Fruit fly (Drosophila melanogaster) whole organism, embryonic: Measurements from ENCODE around the gene CG15155.

Experiments
- Ada2b ChIP-seq: fragments of 200-800 bp; sonication (Bioruptor generic); IDR thresholded peaks from 2 replicates; pipeline ENCODE4 v1.3.6; 2022; ENCODE audit warnings: missing biosample characterization, missing genetic modification characterization
- Atf6 ChIP-seq: fragments of 200-800 bp; sonication (Bioruptor generic); IDR thresholded peaks from 2 replicates; pipeline ENCODE4 v1.3.6; 2022; ENCODE audit warnings: missing biosample characterization, missing genetic modification characterization
- CG10147 ChIP-seq: fragments of 200-800 bp; sonication (Bioruptor generic); optimal IDR thresholded peaks from 2 replicates; lab custom pipeline; 2019; ENCODE audit warnings: missing biosample characterization, mild to moderate bottlenecking, missing genetic modification characterization, moderate library complexity
- CG1024 ChIP-seq: fragments of 200-800 bp; sonication (Bioruptor generic); IDR thresholded peaks from 2 replicates; pipeline ENCODE4 v1.3.6; 2022; ENCODE audit warnings: missing biosample characterization, missing genetic modification characterization
- CG10274 ChIP-seq: fragments of 200-800 bp; sonication (Bioruptor generic); optimal IDR thresholded peaks from 3 replicates; lab custom pipeline; 2017; ENCODE audit warnings: missing biosample characterization, mild to moderate bottlenecking, missing genetic modification characterization
- CG10321 ChIP-seq: fragments of 200-800 bp; sonication (Bioruptor generic); IDR thresholded peaks from 2 replicates; pipeline ENCODE4 v1.3.6; 2022; ENCODE audit warnings: missing biosample characterization, missing genetic modification characterization
- CG10654 ChIP-seq: fragments of 200-800 bp; sonication (Bioruptor generic); optimal IDR thresholded peaks from 2 replicates; lab custom pipeline; 2016; ENCODE audit warnings: missing biosample characterization, missing genetic modification characterization
- CG13296 ChIP-seq: fragments of 200-800 bp; sonication (Bioruptor generic); optimal IDR thresholded peaks from 3 replicates; lab custom pipeline; 2018; ENCODE audit warnings: missing biosample characterization, mild to moderate bottlenecking, missing genetic modification characterization
- CG17385 ChIP-seq: fragments of 200-800 bp; sonication (Bioruptor generic); optimal IDR thresholded peaks from 3 replicates; lab custom pipeline; 2018; ENCODE audit warnings: missing biosample characterization, mild to moderate bottlenecking, missing genetic modification characterization
- CG18476 ChIP-seq: fragments of 200-800 bp; sonication (Bioruptor generic); optimal IDR thresholded peaks from 2 replicates; lab custom pipeline; 2016; ENCODE audit warnings: missing biosample characterization, mild to moderate bottlenecking, missing genetic modification characterization
- CG18619 ChIP-seq: fragments of 200-800 bp; sonication (Bioruptor generic); optimal IDR thresholded peaks from 3 replicates; lab custom pipeline; 2017; ENCODE audit warnings: missing biosample characterization, mild to moderate bottlenecking, missing genetic modification characterization
- CG2129 ChIP-seq: fragments of 200-800 bp; sonication (Bioruptor generic); IDR thresholded peaks from 2 replicates; pipeline ENCODE4 v1.3.6; 2022; ENCODE audit warnings: missing biosample characterization, missing genetic modification characterization; ENCODE audit not compliant: partially characterized antibody
- CG31388 ChIP-seq: fragments of 200-800 bp; sonication (Bioruptor generic); optimal IDR thresholded peaks from 2 replicates; lab custom pipeline; 2016; ENCODE audit warnings: missing biosample characterization, missing genetic modification characterization
- CG32532 ChIP-seq: fragments of 200-800 bp; sonication (Bioruptor generic); IDR thresholded peaks from 2 replicates; pipeline ENCODE4 v1.3.6; 2022; ENCODE audit warnings: missing biosample characterization, missing genetic modification characterization
- CG5245 ChIP-seq: fragments of 200-800 bp; sonication (Bioruptor generic); optimal IDR thresholded peaks from 3 replicates; lab custom pipeline; 2016; ENCODE audit warnings: missing biosample characterization, missing genetic modification characterization
- CG6791 ChIP-seq: fragments of 200-800 bp; sonication (Bioruptor generic); IDR thresholded peaks from 3 replicates; pipeline ENCODE4 v1.3.6; 2022; ENCODE audit warnings: missing biosample characterization, missing genetic modification characterization; ENCODE audit not compliant: partially characterized antibody
- CG9932 ChIP-seq: fragments of 200-800 bp; sonication (Bioruptor generic); IDR thresholded peaks from 2 replicates; pipeline ENCODE4 v1.3.6; 2022; ENCODE audit warnings: missing biosample characterization, missing genetic modification characterization
- D ChIP-seq, 2 experiments: fragments of 200-800 bp in 1 of 2; fragments of >200 bp in 1 of 2; sonication (Bioruptor generic) in 1 of 2; optimal IDR thresholded peaks; 2 replicates in 1 of 2; 3 replicates in 1 of 2; lab custom pipeline; 2017; ENCODE audit warnings: mild to moderate bottlenecking in 1 of 2, missing biosample characterization in 1 of 2, missing genetic modification characterization in 1 of 2, missing genetic modification reagents in 1 of 2
- Gsc ChIP-seq: fragments of 200-800 bp; sonication (Bioruptor generic); IDR thresholded peaks from 2 replicates; pipeline ENCODE4 v1.3.6; 2022; ENCODE audit warnings: missing biosample characterization, missing genetic modification characterization
- HHEX ChIP-seq: fragments of 200-800 bp; sonication (Bioruptor generic); optimal IDR thresholded peaks from 3 replicates; lab custom pipeline; 2017; ENCODE audit warnings: missing biosample characterization, mild to moderate bottlenecking, missing genetic modification characterization, missing genetic modification reagents
- HLH54F ChIP-seq: fragments of 200-800 bp; sonication (Bioruptor generic); optimal IDR thresholded peaks from 3 replicates; lab custom pipeline; 2016; ENCODE audit warnings: missing biosample characterization, missing genetic modification characterization
- Meics ChIP-seq: fragments of 200-800 bp; sonication (Bioruptor generic); optimal IDR thresholded peaks from 2 replicates; lab custom pipeline; 2017; ENCODE audit warnings: missing biosample characterization, mild to moderate bottlenecking, missing genetic modification characterization
- Mes4 ChIP-seq: fragments of 200-800 bp; sonication (Bioruptor generic); optimal IDR thresholded peaks from 2 replicates; lab custom pipeline; 2016; ENCODE audit warnings: missing biosample characterization, missing genetic modification characterization
- Opbp ChIP-seq: fragments of 200-800 bp; sonication (Bioruptor generic); IDR thresholded peaks from 3 replicates; pipeline ENCODE4 v1.3.6; 2022; ENCODE audit warnings: missing biosample characterization, missing genetic modification characterization; ENCODE audit not compliant: partially characterized antibody
- Rfx ChIP-seq: fragments of 200-800 bp; sonication (Bioruptor generic); IDR thresholded peaks from 2 replicates; pipeline ENCODE4 v1.3.6; 2022; ENCODE audit warnings: missing biosample characterization, missing genetic modification characterization
- Tbp ChIP-seq: fragments of >200 bp; optimal IDR thresholded peaks from 2 replicates; lab custom pipeline; 2018; ENCODE audit warnings: missing biosample characterization, missing genetic modification characterization
- abd-A ChIP-seq: fragments of 200-800 bp; sonication (Bioruptor generic); optimal IDR thresholded peaks from 3 replicates; lab custom pipeline; 2019; ENCODE audit warnings: missing biosample characterization, mild to moderate bottlenecking, missing genetic modification characterization, moderate library complexity
- az2 ChIP-seq: fragments of 200-800 bp; sonication (Bioruptor generic); optimal IDR thresholded peaks from 3 replicates; lab custom pipeline; 2016; ENCODE audit warnings: missing biosample characterization, missing genetic modification characterization
- bowl ChIP-seq: fragments of 200-800 bp; sonication (Bioruptor generic); IDR thresholded peaks from 2 replicates; pipeline ENCODE4 v1.3.6; 2022; ENCODE audit warnings: missing biosample characterization, missing genetic modification characterization
- bsh ChIP-seq, 2 experiments: fragments of 200-800 bp; sonication (Bioruptor generic); optimal IDR thresholded peaks; 2 replicates each; lab custom pipeline; 2017 to 2018; ENCODE audit warnings: mild to moderate bottlenecking in 2 of 2, missing biosample characterization in 2 of 2, missing genetic modification characterization in 2 of 2, moderate library complexity in 1 of 2
- btn ChIP-seq: fragments of 200-800 bp; sonication (Bioruptor generic); optimal IDR thresholded peaks from 2 replicates; lab custom pipeline; 2016; ENCODE audit warnings: missing biosample characterization, missing genetic modification characterization
- cad ChIP-seq: fragments of >200 bp; optimal IDR thresholded peaks from 2 replicates; lab custom pipeline; 2017; ENCODE audit warnings: missing biosample characterization, missing genetic modification characterization
- dmrt11E ChIP-seq: fragments of 200-800 bp; sonication (Bioruptor generic); optimal IDR thresholded peaks from 3 replicates; lab custom pipeline; 2018; ENCODE audit warnings: missing biosample characterization, mild to moderate bottlenecking, missing genetic modification characterization, moderate library complexity
- fd3F ChIP-seq: fragments of 200-800 bp; sonication (Bioruptor generic); optimal IDR thresholded peaks from 2 replicates; lab custom pipeline; 2018; ENCODE audit warnings: missing biosample characterization, mild to moderate bottlenecking, missing genetic modification characterization, moderate library complexity
- gce ChIP-seq: fragments of 200-800 bp; sonication (Bioruptor generic); IDR thresholded peaks from 3 replicates; pipeline ENCODE4 v1.3.6; 2022; ENCODE audit warnings: missing biosample characterization, missing genetic modification characterization
- jumu ChIP-seq: fragments of 200-800 bp; sonication (Bioruptor generic); optimal IDR thresholded peaks from 3 replicates; lab custom pipeline; 2016; ENCODE audit warnings: missing biosample characterization, missing genetic modification characterization
- ken ChIP-seq: fragments of 200-800 bp; sonication (Bioruptor generic); IDR thresholded peaks from 3 replicates; pipeline ENCODE4 v1.3.6; 2022; ENCODE audit warnings: missing biosample characterization, missing genetic modification characterization
- lab ChIP-seq: fragments of 200-800 bp; sonication (Bioruptor generic); optimal IDR thresholded peaks from 3 replicates; lab custom pipeline; 2017; ENCODE audit warnings: missing biosample characterization, missing genetic modification characterization, mild to moderate bottlenecking, moderate library complexity, missing genetic modification reagents
- sens ChIP-seq: fragments of 200-800 bp; sonication (Bioruptor generic); peaks from one replicate; lab custom pipeline; 2016; ENCODE audit warnings: missing biosample characterization, missing genetic modification characterization
- sqz ChIP-seq: fragments of 200-800 bp; sonication (Bioruptor generic); optimal IDR thresholded peaks from 3 replicates; lab custom pipeline; 2018; ENCODE audit warnings: missing biosample characterization, mild to moderate bottlenecking, missing genetic modification characterization
- trem ChIP-seq: fragments of 200-800 bp; optimal IDR thresholded peaks from 3 replicates; lab custom pipeline; 2019; ENCODE audit warnings: missing biosample characterization, mild to moderate bottlenecking, missing genetic modification characterization, moderate library complexity
- twi ChIP-seq: fragments of 200-800 bp; optimal IDR thresholded peaks from 2 replicates; lab custom pipeline; 2019; ENCODE audit warnings: missing biosample characterization, mild to moderate bottlenecking, missing genetic modification characterization, moderate library complexity
- unpg ChIP-seq: fragments of 200-800 bp; sonication (Bioruptor generic); optimal IDR thresholded peaks from 3 replicates; lab custom pipeline; 2018; ENCODE audit warnings: missing biosample characterization, mild to moderate bottlenecking, missing genetic modification characterization, moderate library complexity
- z ChIP-seq: fragments of 200-800 bp; sonication (Bioruptor generic); IDR thresholded peaks from 3 replicates; pipeline ENCODE4 v1.3.6; 2022; ENCODE audit warnings: missing biosample characterization, missing genetic modification characterization
- zen ChIP-seq: fragments of 200-800 bp; sonication (Bioruptor generic); optimal IDR thresholded peaks from 3 replicates; lab custom pipeline; 2018; ENCODE audit warnings: missing biosample characterization, mild to moderate bottlenecking, missing genetic modification characterization, moderate library complexity
- zen2 ChIP-seq: fragments of 200-800 bp; sonication (Bioruptor generic); IDR thresholded peaks from 3 replicates; pipeline ENCODE4 v1.3.6; 2022; ENCODE audit warnings: missing biosample characterization, missing genetic modification characterization; ENCODE audit not compliant: partially characterized antibody

The CG15155 gene

dm6 chr2L:18148552-18149219 lies 6.0 kb upstream of the CG15155 start (continued):
- peak; percentile 37; the same call in 1 of the 3 replicates for TF ChIP-seq ken (GFP tag; lab: Robert Waterston, UW)
- peak; percentile 6 for TF ChIP-seq HLH54F (GFP tag; lab: Kevin White, UChicago)
- no peak for TF ChIP-seq btn
- TF ChIP-seq abd-A = no peak
- TF ChIP-seq Ada2b (GFP tag; lab: Robert Waterston, UW) = no peak
- TF ChIP-seq CG31388 = no peak
- peak; percentile 54 for TF ChIP-seq CG10654 (GFP tag; lab: Kevin White, UChicago)
- TF ChIP-seq az2 = no peak
- TF ChIP-seq CG10274 (GFP tag; lab: Kevin White, UChicago) = peak; percentile 34
- TF ChIP-seq Mes4 = peak; percentile 62
- TF ChIP-seq lab (GFP tag; lab: Kevin White, UChicago) = peak; percentile 91

DNA sequence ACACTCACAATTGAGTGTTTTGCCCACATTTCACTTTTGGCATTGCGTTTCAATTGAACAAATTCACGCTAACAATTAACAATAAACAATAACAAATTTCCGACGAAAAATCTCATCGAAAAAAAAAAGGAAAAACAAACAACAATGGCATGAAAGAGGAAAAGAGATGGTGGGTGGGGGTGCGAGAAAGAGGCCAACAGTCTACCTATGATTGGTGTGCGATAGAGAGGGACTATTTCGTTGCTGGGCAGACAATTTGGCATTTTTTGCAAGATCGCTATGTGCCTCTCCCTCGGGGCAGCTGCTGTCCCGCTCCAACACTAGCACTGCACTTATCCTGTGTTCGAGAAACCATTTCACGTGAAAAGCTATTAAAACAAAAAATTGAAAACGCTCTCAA lies 4.7 kb upstream of the CG15155 start:
- TF ChIP-seq cad (GFP tag; lab: Kevin White, UChicago) (peak; percentile 8), sens (GFP tag; lab: Kevin White, UChicago) (peak; percentile 77), CG10147 (GFP tag; lab: Kevin White, UChicago) (no peak), unpg (GFP tag; lab: Kevin White, UChicago) (no peak), Tbp (GFP tag; lab: Kevin White, UChicago) (no peak), twi (no peak), zen2 (no peak), D (optimal IDR thresholded peaks at IDR 0.05; lab: Kevin White, UChicago) (peak; percentile 67), D (GFP tag; optimal IDR thresholded peaks at IDR 0.05; lab: Kevin White, UChicago) (no peak), CG10321 (GFP tag; lab: Robert Waterston, UW) (peak; percentile 64), sqz (GFP tag; lab: Kevin White, UChicago) (peak; percentile 64), CG31388 (no peak), CG5245 (no peak), Gsc (GFP tag; lab: Robert Waterston, UW) (no peak), fd3F (no peak), z (GFP tag; lab: Robert Waterston, UW) (peak; percentile 85), zen (peak; percentile 48), HHEX (GFP tag; lab: Kevin White, UChicago) (no peak), CG6791 (GFP tag; lab: Robert Waterston, UW) (no peak)

DNA sequence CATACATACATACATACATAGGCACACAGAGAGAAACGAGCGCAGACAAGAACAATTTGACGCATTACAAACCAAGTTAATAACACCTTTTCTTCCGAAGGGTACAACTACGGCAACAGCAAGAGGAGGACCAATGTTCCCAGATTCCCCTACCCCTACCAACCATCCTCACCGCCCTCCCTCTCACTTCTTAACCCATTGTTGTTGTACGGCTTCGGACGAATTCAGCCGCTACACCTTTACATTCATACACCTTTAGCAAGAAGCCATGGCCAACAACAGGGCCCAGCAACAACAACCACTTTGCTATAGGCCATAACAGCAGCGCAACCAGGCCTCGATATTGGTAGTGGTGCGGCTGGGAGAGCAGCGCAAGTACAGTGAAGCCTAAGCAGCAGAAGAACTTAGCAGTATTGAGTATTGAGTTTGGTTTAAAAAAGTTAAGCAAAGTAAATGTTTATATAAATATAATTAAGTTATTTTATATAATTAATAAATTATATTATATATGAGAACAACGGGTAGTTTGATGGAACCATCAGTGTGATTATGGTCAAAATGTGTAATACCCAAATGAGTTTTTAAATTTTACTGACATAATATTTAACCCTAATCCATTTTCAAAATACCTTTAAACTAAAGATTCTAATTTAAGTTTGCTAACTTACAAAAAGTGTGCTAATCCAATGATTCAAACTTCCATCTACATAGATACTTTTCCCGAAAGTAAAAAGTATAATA lies 4.1 kb upstream of the CG15155 start:
- no peak for TF ChIP-seq CG13296
- peak; percentile 82; the same call in 1 of the 2 replicates for TF ChIP-seq Rfx
- TF ChIP-seq CG1024 (GFP tag; lab: Robert Waterston, UW) = no peak
- peak; percentile 15 for TF ChIP-seq CG18619 (GFP tag; lab: Kevin White, UChicago)
- TF ChIP-seq CG9932 = peak; percentile 79
- TF ChIP-seq CG17385 (GFP tag; lab: Kevin White, UChicago) = peak; percentile 0
- peak; percentile 26; the same call in 1 of the 2 replicates for TF ChIP-seq Atf6
- peak; percentile 2 for TF ChIP-seq dmrt11E (tag; lab: Kevin White, UChicago)
- TF ChIP-seq jumu (GFP tag; lab: Kevin White, UChicago) = peak; percentile 20
- 0 out of 3 replicates have a peak, but pooled peaks have one; percentile 34 for TF ChIP-seq ken (GFP tag; lab: Robert Waterston, UW)
- no peak for TF ChIP-seq bowl (GFP tag; lab: Robert Waterston, UW)
- TF ChIP-seq CG32532 (GFP tag; lab: Robert Waterston, UW) = peak; percentile 76
- TF ChIP-seq trem = no peak
- TF ChIP-seq CG2129 (GFP tag; lab: Robert Waterston, UW) = no peak
- 0 out of 3 replicates have a peak, but pooled peaks have one; percentile 5 for TF ChIP-seq gce (GFP tag; lab: Robert Waterston, UW)
- TF ChIP-seq Meics = peak; percentile 26
- peak in 1 of 2 experiments; percentile 16 for TF ChIP-seq bsh (GFP tag; optimal IDR thresholded peaks at IDR 0.05; lab: Kevin White, UChicago)
- TF ChIP-seq Opbp = 0 out of 3 replicates have a peak, but pooled peaks have one; percentile 24
- TF ChIP-seq CG18476 = peak; percentile 33
